Worm (Caenorhabditis elegans) whole organism, early embryonic: ENCODE results near the gene F47C12.6.

ENCODE experiments used
- B0310.2 ChIP-seq: sonication (generic microtip); optimal IDR thresholded peaks from 2 replicates; lab custom pipeline; 2016; ENCODE audit warnings: mild to moderate bottlenecking, missing genetic modification characterization, missing compliant biosample characterization
- F13C5.2 ChIP-seq: sonication (generic microtip); optimal IDR thresholded peaks from 2 replicates; lab custom pipeline; 2017; ENCODE audit warnings: mild to moderate bottlenecking, missing genetic modification characterization, inconsistent platforms, missing compliant biosample characterization
- aly-1 ChIP-seq: sonication (generic microtip); optimal IDR thresholded peaks from 2 replicates; lab custom pipeline; 2016; ENCODE audit warnings: missing genetic modification characterization, missing compliant biosample characterization
- ama-1 ChIP-seq: fragments of 150-350 bp; optimal IDR thresholded peaks from 2 replicates; lab custom pipeline; 2014
- ceh-13 ChIP-seq: fragments of 200-800 bp; sonication (Bioruptor generic); optimal IDR thresholded peaks from 2 replicates; lab custom pipeline; 2018; ENCODE audit warnings: mild to moderate bottlenecking, missing genetic modification characterization, missing compliant biosample characterization
- ceh-36 ChIP-seq: sonication (generic microtip); optimal IDR thresholded peaks from 2 replicates; lab custom pipeline; 2016; ENCODE audit warnings: missing genetic modification characterization, inconsistent platforms, missing compliant biosample characterization
- ets-7 ChIP-seq: sonication (generic microtip); optimal IDR thresholded peaks from 2 replicates; lab custom pipeline; 2016; ENCODE audit warnings: missing genotype, missing genetic modification characterization, missing compliant biosample characterization
- flt-1 ChIP-seq: fragments of 200-800 bp; sonication (Bioruptor generic); IDR thresholded peaks from 2 replicates; pipeline ENCODE4 v1.3.6; 2022; ENCODE audit warnings: missing genetic modification characterization, missing compliant biosample characterization
- hmbx-1 ChIP-seq: sonication (generic microtip); optimal IDR thresholded peaks from 2 replicates; lab custom pipeline; 2016; ENCODE audit warnings: mild to moderate bottlenecking, missing genetic modification characterization, missing compliant biosample characterization
- hmg-4 ChIP-seq: fragments of 200-800 bp; sonication (Bioruptor generic); optimal IDR thresholded peaks from 2 replicates; lab custom pipeline; 2018; ENCODE audit warnings: mild to moderate bottlenecking, missing genetic modification characterization, missing compliant biosample characterization
- hnd-1 ChIP-seq: sonication (generic microtip); optimal IDR thresholded peaks from 2 replicates; lab custom pipeline; 2016; ENCODE audit warnings: missing genetic modification characterization, missing compliant biosample characterization
- pes-1 ChIP-seq: fragments of 200-800 bp; sonication (Bioruptor generic); IDR thresholded peaks from 2 replicates; pipeline ENCODE4 v1.3.6; 2022; ENCODE audit warnings: missing genetic modification reagents, missing genetic modification characterization, missing compliant biosample characterization
- scrt-1 ChIP-seq: fragments of 200-800 bp; sonication (Bioruptor generic); IDR thresholded peaks from 2 replicates; pipeline ENCODE4 v1.3.6; 2022; ENCODE audit warnings: missing genetic modification characterization, missing compliant biosample characterization
- sea-1 ChIP-seq: fragments of 200-800 bp; sonication (Bioruptor generic); conservative IDR thresholded peaks from 2 replicates; pipeline ENCODE4 v1.3.6; 2022; ENCODE audit warnings: missing genetic modification characterization, missing compliant biosample characterization
- tbx-11 ChIP-seq: fragments of 200-800 bp; sonication (Bioruptor generic); IDR thresholded peaks from 2 replicates; pipeline ENCODE4 v1.3.6; 2022; ENCODE audit warnings: missing genetic modification characterization, missing compliant biosample characterization
- tbx-37 ChIP-seq: fragments of 200-800 bp; sonication (Bioruptor generic); conservative IDR thresholded peaks from 2 replicates; pipeline ENCODE4 v1.3.6; 2022; ENCODE audit warnings: missing genetic modification reagents, missing genetic modification characterization, missing compliant biosample characterization
- tra-4 ChIP-seq: sonication (generic microtip); optimal IDR thresholded peaks from 2 replicates; lab custom pipeline; 2017; ENCODE audit warnings: missing genetic modification characterization, missing compliant biosample characterization

F47C12.6 gene

ce11 chrIV:4029288-4029687, 36.1 kb upstream of the F47C12.6 start:
- TF ChIP-seq ets-7 (tag; lab: Kevin White, UChicago): no peak
- TF ChIP-seq sea-1 (GFP tag; lab: Robert Waterston, UW): no peak

- peak; percentile 39 for TF ChIP-seq aly-1 (tag; lab: Kevin White, UChicago)
- no peak for TF ChIP-seq ama-1
These were observed 35.0 kb upstream of the F47C12.6 start for ce11 chrIV:4028177-4028576.

- TF ChIP-seq pes-1 (GFP tag; lab: Robert Waterston, UW) (no peak), aly-1 (tag; lab: Kevin White, UChicago) (no peak), F13C5.2 (tag; lab: Kevin White, UChicago) (no peak), hmg-4 (GFP tag; lab: Kevin White, UChicago) (no peak), ceh-13 (GFP tag; lab: Kevin White, UChicago) (no peak), ets-7 (tag; lab: Kevin White, UChicago) (no peak), ama-1 (no peak), sea-1 (GFP tag; lab: Robert Waterston, UW) (no peak), tra-4 (tag; lab: Kevin White, UChicago) (no peak)
These were observed 34.1 kb upstream of the F47C12.6 start for ce11 chrIV:4027106-4027888.

ce11 chrIV:4025923-4026322, 32.7 kb upstream of the F47C12.6 start:
- no peak for TF ChIP-seq hmbx-1 (tag; lab: Kevin White, UChicago)
- TF ChIP-seq hmg-4 (GFP tag; lab: Kevin White, UChicago): no peak
- no peak for TF ChIP-seq ceh-13 (GFP tag; lab: Kevin White, UChicago)
- no peak for TF ChIP-seq scrt-1 (GFP tag; lab: Robert Waterston, UW)
- TF ChIP-seq ama-1: no peak
- no peak for TF ChIP-seq tra-4 (tag; lab: Kevin White, UChicago)
- TF ChIP-seq sea-1 (GFP tag; lab: Robert Waterston, UW): no peak
- TF ChIP-seq aly-1 (tag; lab: Kevin White, UChicago): no peak
- TF ChIP-seq tbx-11 (GFP tag; lab: Robert Waterston, UW): no peak
- no peak for TF ChIP-seq hnd-1 (tag; lab: Kevin White, UChicago)
- TF ChIP-seq ceh-36 (tag; lab: Kevin White, UChicago): no peak
- TF ChIP-seq B0310.2: no peak
- no peak for TF ChIP-seq F13C5.2 (tag; lab: Kevin White, UChicago)
- TF ChIP-seq pes-1 (GFP tag; lab: Robert Waterston, UW): no peak
- TF ChIP-seq flt-1 (GFP tag; lab: Robert Waterston, UW): no peak
- no peak for TF ChIP-seq tbx-37
- no peak for TF ChIP-seq ets-7 (tag; lab: Kevin White, UChicago)

- TF ChIP-seq ama-1: no peak
- TF ChIP-seq hmg-4 (GFP tag; lab: Kevin White, UChicago): no peak
- no peak for TF ChIP-seq sea-1 (GFP tag; lab: Robert Waterston, UW)
- TF ChIP-seq flt-1 (GFP tag; lab: Robert Waterston, UW): no peak
- TF ChIP-seq B0310.2: no peak
- no peak for TF ChIP-seq tbx-37
- no peak for TF ChIP-seq tra-4 (tag; lab: Kevin White, UChicago)
- TF ChIP-seq ceh-36 (tag; lab: Kevin White, UChicago): no peak
- no peak for TF ChIP-seq F13C5.2 (tag; lab: Kevin White, UChicago)
- no peak for TF ChIP-seq ceh-13 (GFP tag; lab: Kevin White, UChicago)
- TF ChIP-seq hmbx-1 (tag; lab: Kevin White, UChicago): no peak
- TF ChIP-seq hnd-1 (tag; lab: Kevin White, UChicago): no peak
- TF ChIP-seq aly-1 (tag; lab: Kevin White, UChicago): no peak
- no peak for TF ChIP-seq pes-1 (GFP tag; lab: Robert Waterston, UW)
- TF ChIP-seq ets-7 (tag; lab: Kevin White, UChicago): no peak
- TF ChIP-seq tbx-11 (GFP tag; lab: Robert Waterston, UW): no peak
- TF ChIP-seq scrt-1 (GFP tag; lab: Robert Waterston, UW): no peak
These were observed 31.2 kb upstream of the F47C12.6 start for ce11 chrIV:4024159-4025004.

- TF ChIP-seq pes-1 (GFP tag; lab: Robert Waterston, UW): no peak
- no peak for TF ChIP-seq tra-4 (tag; lab: Kevin White, UChicago)
- no peak for TF ChIP-seq tbx-37
- no peak for TF ChIP-seq scrt-1 (GFP tag; lab: Robert Waterston, UW)
- TF ChIP-seq ceh-13 (GFP tag; lab: Kevin White, UChicago): no peak
- TF ChIP-seq hnd-1 (tag; lab: Kevin White, UChicago): no peak
- TF ChIP-seq hmg-4 (GFP tag; lab: Kevin White, UChicago): no peak
- no peak for TF ChIP-seq ceh-36 (tag; lab: Kevin White, UChicago)
- no peak for TF ChIP-seq hmbx-1 (tag; lab: Kevin White, UChicago)
- no peak for TF ChIP-seq flt-1 (GFP tag; lab: Robert Waterston, UW)
- TF ChIP-seq F13C5.2 (tag; lab: Kevin White, UChicago): no peak
- TF ChIP-seq B0310.2: no peak
These were observed 28.9 kb upstream of the F47C12.6 start for ce11 chrIV:4021847-4022780.
